Fruit fly (Drosophila melanogaster): ENCODE measurements around the gene eIF2beta.

The eIF2beta gene

DNA sequence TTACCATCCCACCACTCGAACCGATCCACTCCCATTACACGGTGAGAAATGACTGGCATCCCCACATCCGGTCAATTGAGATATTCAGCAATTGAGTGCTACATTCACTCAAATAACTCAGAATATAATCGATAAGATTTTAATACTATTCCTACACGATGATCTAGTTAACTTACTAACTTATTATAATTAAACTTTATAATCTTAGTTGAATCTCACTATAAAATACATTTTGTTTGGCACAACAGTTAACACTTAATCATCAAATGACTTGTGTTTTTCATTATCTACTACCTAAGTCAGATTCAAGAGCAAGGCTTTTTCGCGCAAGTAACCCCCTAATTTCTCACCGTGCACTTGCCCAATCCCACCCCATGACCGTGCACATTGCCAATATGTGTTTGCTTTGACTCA is 31.2 kb downstream of the eIF2beta start:
- TF ChIP-seq CG17801 (GFP tag; optimal IDR thresholded peaks at IDR 0.05; ENCODE audit: partially characterized antibody) = no peak

DNA sequence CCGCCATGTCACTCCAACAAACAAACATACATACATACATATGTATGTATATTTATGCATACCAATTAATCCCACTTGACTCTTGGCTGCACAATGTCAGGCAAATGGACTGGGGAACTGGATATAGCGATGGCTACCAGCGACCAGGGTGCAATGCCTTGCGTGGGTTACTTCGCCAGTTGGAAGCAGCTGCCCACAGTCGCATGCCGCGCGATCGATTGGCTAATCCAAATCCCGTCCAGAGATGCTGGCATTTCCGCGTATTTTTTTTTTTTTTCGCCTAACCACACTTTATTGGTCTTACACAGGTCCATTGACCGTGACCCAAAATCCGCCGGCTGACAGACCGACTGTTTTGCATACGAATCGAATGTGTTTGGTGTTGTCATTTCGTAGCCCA is 32.3 kb downstream of the eIF2beta start:
- TF ChIP-seq CG17801 (GFP tag; optimal IDR thresholded peaks at IDR 0.05; ENCODE audit: partially characterized antibody) = no peak

DNA sequence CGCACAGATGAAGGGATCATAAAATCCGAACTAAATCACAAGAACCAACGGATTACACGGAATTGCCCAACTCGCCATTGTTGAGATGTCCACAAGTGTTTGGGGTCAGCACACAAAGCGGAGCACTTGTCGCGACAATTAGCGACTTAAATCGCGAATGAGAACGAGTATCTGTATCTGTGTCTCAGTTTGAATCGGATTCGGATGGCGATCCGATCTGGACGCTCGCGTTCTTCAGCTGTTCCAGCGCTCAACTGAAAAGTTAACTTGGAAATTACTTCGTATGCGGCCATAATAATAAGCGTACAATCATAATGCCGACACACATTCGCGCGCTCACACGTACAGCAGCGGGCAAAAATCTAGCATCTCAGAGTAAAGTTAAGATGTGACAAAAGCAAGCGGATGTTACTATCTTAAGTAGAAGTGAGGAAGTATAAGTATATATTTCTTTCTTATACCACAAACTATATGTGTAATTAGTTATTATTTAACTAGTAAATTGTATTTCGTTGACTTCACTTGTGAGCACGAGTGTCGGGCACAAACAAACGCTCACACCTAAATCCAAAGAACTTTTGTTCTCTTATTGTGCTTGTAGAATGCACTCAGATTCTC is 36.0 kb downstream of the eIF2beta start, which contains the start of gene CG10660:
Gene CG10660 (minus strand): TSS at position 259 of the 618 bp plus-strand sequence.
- TF ChIP-seq CG17801 (GFP tag; optimal IDR thresholded peaks at IDR 0.05; ENCODE audit: partially characterized antibody) = peak; percentile 86

DNA sequence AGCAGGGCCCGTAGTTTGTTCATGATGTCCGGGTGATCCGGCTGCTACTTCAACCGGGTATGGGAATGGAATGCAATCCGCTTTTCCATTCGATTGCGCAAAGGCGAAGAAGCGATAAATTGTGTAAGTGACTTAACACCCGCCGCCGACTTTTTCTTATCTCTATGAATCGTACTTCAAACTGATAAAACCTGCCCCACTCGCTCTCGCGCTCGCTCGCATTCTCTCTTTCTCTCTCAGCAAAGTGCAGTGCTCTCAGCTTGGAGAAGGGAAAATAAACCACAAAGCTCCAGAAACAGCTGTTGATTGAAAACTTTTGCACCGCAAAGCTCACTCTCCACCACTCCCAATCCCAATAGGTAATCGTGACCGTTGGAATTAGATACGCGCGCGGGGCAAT is 36.6 kb downstream of the eIF2beta start:
- no peak for TF ChIP-seq CG17801 (GFP tag; optimal IDR thresholded peaks at IDR 0.05; ENCODE audit: partially characterized antibody)

DNA sequence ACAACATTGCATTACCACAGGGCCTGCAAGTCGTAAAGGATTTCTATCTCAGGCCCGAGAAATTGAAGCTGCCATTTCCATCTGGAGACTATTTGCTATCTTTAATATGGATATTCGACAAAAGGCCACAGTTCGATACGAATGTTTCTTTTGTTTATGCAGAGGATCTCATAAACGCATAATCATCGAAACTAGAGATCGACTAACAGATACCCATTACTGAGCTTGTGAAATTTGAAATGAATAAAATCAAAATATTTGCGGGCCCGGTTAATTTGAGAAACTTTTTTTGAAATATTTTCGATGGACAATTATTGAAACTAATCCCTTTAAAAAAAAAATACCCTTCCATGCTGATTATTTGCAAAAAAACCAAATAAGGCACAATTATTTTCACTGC is 40.4 kb downstream of the eIF2beta start:
- no peak for TF ChIP-seq CG17801 (GFP tag; optimal IDR thresholded peaks at IDR 0.05; ENCODE audit: partially characterized antibody)

DNA sequence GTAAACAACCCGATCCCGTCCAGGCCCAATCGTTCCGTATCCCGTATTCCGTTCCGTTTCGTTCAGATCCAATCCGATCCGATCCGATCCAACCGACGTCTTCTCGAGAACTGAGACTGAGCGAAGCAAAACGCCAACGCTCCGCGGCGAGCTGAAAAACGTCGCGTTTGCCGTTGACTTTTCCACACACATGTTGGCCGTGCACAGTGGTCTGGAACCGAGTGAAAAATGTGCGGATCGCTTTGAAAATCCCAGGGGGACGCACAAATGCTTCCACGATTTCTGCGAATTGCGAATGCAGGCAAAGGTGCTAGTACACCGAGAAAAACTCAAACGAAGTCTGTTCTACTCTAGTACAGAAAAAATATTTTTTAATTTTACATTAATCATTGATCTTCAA is 41.6 kb downstream of the eIF2beta start, which contains the start of gene CG10663:
Gene CG10663 (minus strand): TSS at position 88 of the 400 bp plus-strand sequence.
- no peak for TF ChIP-seq CG17801 (GFP tag; optimal IDR thresholded peaks at IDR 0.05; ENCODE audit: partially characterized antibody)

DNA sequence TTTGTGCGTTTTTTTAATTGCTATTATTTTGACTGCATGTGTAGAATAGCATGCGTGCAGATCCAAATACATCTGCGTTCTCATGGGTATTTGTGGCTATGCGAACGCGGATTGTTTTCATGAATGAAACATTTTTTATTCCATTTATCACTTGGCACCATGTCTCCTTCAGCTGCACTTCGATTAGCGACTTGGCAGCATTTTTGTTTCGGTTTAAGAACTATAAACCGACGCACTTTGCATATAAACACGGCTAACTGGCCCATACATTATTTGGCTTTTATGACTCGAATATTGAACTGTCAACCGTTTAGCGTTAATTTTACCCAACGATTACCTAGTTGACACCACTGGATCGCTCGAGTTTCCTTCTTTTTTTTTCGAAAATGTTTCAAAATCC is 42.1 kb downstream of the eIF2beta start:
- no peak for TF ChIP-seq CG17801 (GFP tag; optimal IDR thresholded peaks at IDR 0.05; ENCODE audit: partially characterized antibody)

DNA sequence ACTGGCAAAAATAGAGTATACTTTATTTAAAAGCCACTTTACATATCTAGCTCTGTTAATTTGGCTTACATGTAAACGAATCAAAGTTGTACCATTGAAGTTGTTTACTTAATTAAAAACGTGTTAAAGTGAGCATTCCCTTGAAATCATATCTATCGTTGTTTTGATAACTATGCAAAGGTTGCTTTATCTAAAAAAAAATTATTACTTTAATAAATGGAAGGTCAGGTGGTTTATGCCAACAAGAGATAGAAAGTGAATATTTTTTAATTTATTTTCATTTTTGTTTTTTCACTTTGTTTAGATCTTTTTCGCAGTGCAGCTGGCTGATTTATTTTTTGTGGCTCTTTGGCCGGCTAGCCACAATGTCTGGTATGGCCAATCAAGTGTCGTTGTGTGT is 43.6 kb downstream of the eIF2beta start:
- TF ChIP-seq CG17801 (GFP tag; optimal IDR thresholded peaks at IDR 0.05; ENCODE audit: partially characterized antibody) = peak; percentile 17

DNA sequence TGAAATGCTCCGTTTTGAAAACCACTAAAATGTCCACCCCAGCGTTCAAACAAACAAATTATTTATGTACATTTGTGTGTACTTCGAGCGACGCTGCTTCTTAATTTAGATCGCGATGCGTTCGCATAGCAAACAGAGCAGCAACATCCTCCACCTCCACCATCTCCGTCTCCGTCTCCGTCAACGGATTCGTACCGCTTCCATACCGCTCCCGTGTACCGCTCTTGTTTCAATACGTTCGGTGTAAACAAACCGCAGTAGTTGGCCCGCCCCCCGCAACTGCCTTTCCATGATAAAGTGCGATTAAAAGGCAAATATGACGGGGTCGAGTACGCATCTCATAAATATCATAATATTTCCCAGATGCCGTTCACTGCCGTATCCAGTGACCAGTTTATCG is 44.3 kb downstream of the eIF2beta start, which contains the start of gene CG33725:
Gene CG33725 (plus strand): TSS at position 364 of the 400 bp plus-strand sequence.
- TF ChIP-seq CG17801 (GFP tag; optimal IDR thresholded peaks at IDR 0.05; ENCODE audit: partially characterized antibody) = no peak

DNA sequence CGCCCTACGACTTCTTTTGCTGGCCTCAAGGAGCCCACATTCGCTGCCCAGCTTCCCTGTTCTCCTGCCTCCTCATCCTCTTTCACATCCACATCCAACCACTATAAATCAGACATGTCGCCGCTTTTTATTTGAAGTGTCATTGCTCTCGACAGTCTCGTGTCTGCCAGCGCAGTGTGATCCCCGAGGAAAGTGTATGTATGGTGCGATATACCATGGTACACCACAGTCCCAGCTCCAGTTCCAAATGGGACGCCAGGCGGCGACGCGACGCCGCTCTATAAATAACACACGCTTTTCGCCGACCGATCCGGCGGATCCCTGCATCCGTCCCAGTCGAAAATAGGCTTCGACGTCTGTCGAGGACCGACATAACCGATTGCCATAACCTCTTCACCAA is 48.3 kb downstream of the eIF2beta start:
- no peak for TF ChIP-seq CG17801 (GFP tag; optimal IDR thresholded peaks at IDR 0.05; ENCODE audit: partially characterized antibody)

All from ovary, adult (tissue).